Fruit fly (Drosophila melanogaster) whole organism, embryonic: ENCODE measurements around the gene CG18213.

Experiments
- Atf-2 ChIP-seq: fragments of 200-800 bp; sonication (Bioruptor generic); optimal IDR thresholded peaks from 2 replicates; lab custom pipeline; 2016; ENCODE audit warnings: missing biosample characterization, missing genetic modification characterization
- CG10147 ChIP-seq: fragments of 200-800 bp; sonication (Bioruptor generic); optimal IDR thresholded peaks from 2 replicates; lab custom pipeline; 2019; ENCODE audit warnings: missing biosample characterization, mild to moderate bottlenecking, missing genetic modification characterization, moderate library complexity
- CG10565 ChIP-seq: fragments of 200-800 bp; sonication (Bioruptor generic); optimal IDR thresholded peaks from 3 replicates; lab custom pipeline; 2016; ENCODE audit warnings: missing biosample characterization, mild to moderate bottlenecking, missing genetic modification characterization
- CG10979 ChIP-seq: fragments of 200-800 bp; sonication (Bioruptor generic); optimal IDR thresholded peaks from 2 replicates; lab custom pipeline; 2018; ENCODE audit warnings: missing biosample characterization, mild to moderate bottlenecking, missing genetic modification characterization, moderate library complexity
- CG11504 ChIP-seq: fragments of 200-800 bp; sonication (Bioruptor generic); optimal IDR thresholded peaks from 3 replicates; lab custom pipeline; 2019; ENCODE audit warnings: missing biosample characterization, mild to moderate bottlenecking, missing genetic modification characterization, moderate library complexity
- CG12744 ChIP-seq: fragments of 200-800 bp; sonication (Bioruptor generic); optimal IDR thresholded peaks from 2 replicates; lab custom pipeline; 2016; ENCODE audit warnings: missing biosample characterization, missing genetic modification characterization
- CG13624 ChIP-seq: fragments of 200-800 bp; sonication (Bioruptor generic); optimal IDR thresholded peaks from 2 replicates; lab custom pipeline; 2016; ENCODE audit warnings: missing biosample characterization, missing genetic modification characterization
- CG13894 ChIP-seq: fragments of 200-800 bp; sonication (Bioruptor generic); optimal IDR thresholded peaks from 3 replicates; lab custom pipeline; 2018; ENCODE audit warnings: missing biosample characterization, mild to moderate bottlenecking, missing genetic modification characterization, moderate library complexity
- CG16815 ChIP-seq: fragments of 200-800 bp; sonication (Bioruptor generic); optimal IDR thresholded peaks from 3 replicates; lab custom pipeline; 2017; ENCODE audit warnings: missing biosample characterization, mild to moderate bottlenecking, missing genetic modification characterization
- CG2678 ChIP-seq: fragments of 200-800 bp; sonication (Bioruptor generic); optimal IDR thresholded peaks from 3 replicates; lab custom pipeline; 2019; ENCODE audit warnings: missing biosample characterization, mild to moderate bottlenecking, missing genetic modification characterization, moderate library complexity
- CG3065 ChIP-seq: fragments of 200-800 bp; sonication (Bioruptor generic); optimal IDR thresholded peaks from 2 replicates; lab custom pipeline; 2016; ENCODE audit warnings: missing biosample characterization, missing genetic modification characterization
- CG31365 ChIP-seq: fragments of 200-800 bp; sonication (Bioruptor generic); optimal IDR thresholded peaks from 2 replicates; lab custom pipeline; 2018; ENCODE audit warnings: missing biosample characterization, mild to moderate bottlenecking, missing genetic modification characterization
- CG31388 ChIP-seq: fragments of 200-800 bp; sonication (Bioruptor generic); optimal IDR thresholded peaks from 2 replicates; lab custom pipeline; 2016; ENCODE audit warnings: missing biosample characterization, missing genetic modification characterization
- CG3163 ChIP-seq: fragments of 200-800 bp; sonication (Bioruptor generic); optimal IDR thresholded peaks from 3 replicates; lab custom pipeline; 2016; ENCODE audit warnings: missing biosample characterization, missing genetic modification characterization
- CG33213 ChIP-seq: fragments of 200-800 bp; sonication (Bioruptor generic); optimal IDR thresholded peaks from 3 replicates; lab custom pipeline; 2016; ENCODE audit warnings: missing biosample characterization, missing genetic modification characterization
- CG3995 ChIP-seq: fragments of 200-800 bp; sonication (Bioruptor generic); optimal IDR thresholded peaks from 3 replicates; lab custom pipeline; 2016; ENCODE audit warnings: missing biosample characterization, missing genetic modification characterization
- CG4360 ChIP-seq: fragments of 200-800 bp; sonication (Bioruptor generic); IDR thresholded peaks from 2 replicates; pipeline ENCODE4 v1.3.6; 2022; ENCODE audit warnings: missing biosample characterization, missing genetic modification characterization
- CG4854 ChIP-seq: fragments of 200-800 bp; sonication (Bioruptor generic); optimal IDR thresholded peaks from 2 replicates; lab custom pipeline; 2016; ENCODE audit warnings: missing biosample characterization, missing genetic modification characterization, inconsistent platforms
- CG6654 ChIP-seq: fragments of 200-800 bp; sonication (Bioruptor generic); optimal IDR thresholded peaks from 2 replicates; lab custom pipeline; 2017; ENCODE audit warnings: missing biosample characterization, mild to moderate bottlenecking, missing genetic modification characterization
- CG7357 ChIP-seq: fragments of 200-800 bp; sonication (Bioruptor generic); IDR thresholded peaks from 3 replicates; pipeline ENCODE4 v1.3.6; 2022; ENCODE audit warnings: missing biosample characterization, missing genetic modification characterization
- CG7786 ChIP-seq: fragments of 200-800 bp; sonication (Bioruptor generic); optimal IDR thresholded peaks from 2 replicates; lab custom pipeline; 2016; ENCODE audit warnings: missing biosample characterization, missing genetic modification characterization
- CG9727 ChIP-seq: fragments of 200-800 bp; sonication (Bioruptor generic); optimal IDR thresholded peaks from 3 replicates; lab custom pipeline; 2017; ENCODE audit warnings: missing biosample characterization, mild to moderate bottlenecking, missing genetic modification characterization
- Dref ChIP-seq: fragments of 200-800 bp; sonication (Bioruptor generic); IDR thresholded peaks from 2 replicates; pipeline ENCODE4 v1.3.6; 2022; ENCODE audit warnings: missing biosample characterization, missing genetic modification characterization
- E2f2 ChIP-seq: fragments of 200-800 bp; sonication (Bioruptor generic); IDR thresholded peaks from 2 replicates; pipeline ENCODE4 v1.3.6; 2022; ENCODE audit warnings: missing biosample characterization, missing genetic modification characterization
- Eip74EF ChIP-seq, 2 experiments: fragments of 200-800 bp in 1 of 2; fragments of >200 bp in 1 of 2; sonication (Bioruptor generic) in 1 of 2; optimal IDR thresholded peaks; 2 replicates each; lab custom pipeline; 2017 to 2019; ENCODE audit warnings: missing biosample characterization in 2 of 2, missing genetic modification characterization in 2 of 2, mild to moderate bottlenecking in 1 of 2, moderate library complexity in 1 of 2
- HmgD ChIP-seq: fragments of 200-800 bp; sonication (Bioruptor generic); optimal IDR thresholded peaks from 3 replicates; lab custom pipeline; 2016; ENCODE audit warnings: missing biosample characterization, missing genetic modification characterization
- Hr39 ChIP-seq: fragments of >200 bp; optimal IDR thresholded peaks from 2 replicates; lab custom pipeline; 2017
- Hr51 ChIP-seq, 2 experiments: fragments of 200-800 bp; sonication (Bioruptor generic); optimal IDR thresholded peaks; 2 replicates in 1 of 2; 3 replicates in 1 of 2; lab custom pipeline; 2016 to 2018; ENCODE audit warnings: missing biosample characterization in 2 of 2, missing genetic modification characterization in 2 of 2, mild to moderate bottlenecking in 1 of 2, moderate library complexity in 1 of 2
- MBD-R2 ChIP-seq: fragments of 200-800 bp; sonication (Bioruptor generic); IDR thresholded peaks from 2 replicates; pipeline ENCODE4 v1.3.6; 2022; ENCODE audit warnings: missing biosample characterization, missing genetic modification characterization
- NFAT ChIP-seq: fragments of 200-800 bp; sonication (Bioruptor generic); IDR thresholded peaks from 2 replicates; pipeline ENCODE4 v1.3.6; 2022; ENCODE audit warnings: missing biosample characterization, missing genetic modification characterization
- Sox100B ChIP-seq: fragments of 200-800 bp; sonication (Bioruptor generic); optimal IDR thresholded peaks from 3 replicates; lab custom pipeline; 2018; ENCODE audit warnings: missing biosample characterization, mild to moderate bottlenecking, missing genetic modification characterization
- Spps ChIP-seq: fragments of 200-800 bp; sonication (Bioruptor generic); optimal IDR thresholded peaks from 2 replicates; lab custom pipeline; 2018; ENCODE audit warnings: missing biosample characterization, mild to moderate bottlenecking, missing genetic modification characterization
- Sry-δ ChIP-seq: fragments of 200-800 bp; sonication (Bioruptor generic); optimal IDR thresholded peaks from 2 replicates; lab custom pipeline; 2016; ENCODE audit warnings: missing biosample characterization, missing genetic modification characterization
- Trl ChIP-seq, 3 experiments: fragments of >200 bp in 2 of 3; fragments of 200-800 bp in 1 of 3; sonication (Bioruptor generic) in 1 of 3; optimal IDR thresholded peaks; 2 replicates in 1 of 3; 3 replicates in 2 of 3; lab custom pipeline; 2016 to 2017; ENCODE audit warnings: missing biosample characterization in 1 of 3, missing genetic modification characterization in 1 of 3
- Usf ChIP-seq: fragments of 200-800 bp; sonication (Bioruptor generic); optimal IDR thresholded peaks from 2 replicates; lab custom pipeline; 2017; ENCODE audit warnings: missing genotype, missing biosample characterization, missing genetic modification characterization
- ab ChIP-seq: fragments of 200-800 bp; sonication (Bioruptor generic); optimal IDR thresholded peaks from 2 replicates; lab custom pipeline; 2016; ENCODE audit warnings: missing biosample characterization, missing genetic modification characterization
- ap ChIP-seq: fragments of 200-800 bp; sonication (Bioruptor generic); IDR thresholded peaks from 2 replicates; pipeline ENCODE4 v1.3.6; 2022; ENCODE audit warnings: missing biosample characterization, missing genetic modification characterization
- cad ChIP-seq: fragments of >200 bp; optimal IDR thresholded peaks from 2 replicates; lab custom pipeline; 2017; ENCODE audit warnings: missing biosample characterization, missing genetic modification characterization
- ci ChIP-seq: fragments of 200-800 bp; sonication (Bioruptor generic); IDR thresholded peaks from 3 replicates; pipeline ENCODE4 v1.3.6; 2022; ENCODE audit warnings: missing biosample characterization, missing genetic modification characterization
- da ChIP-seq: fragments of 200-800 bp; sonication (Bioruptor generic); optimal IDR thresholded peaks from 2 replicates; lab custom pipeline; 2016; ENCODE audit warnings: missing biosample characterization, missing genetic modification characterization
- gcm2 ChIP-seq: fragments of 200-800 bp; sonication (Bioruptor generic); optimal IDR thresholded peaks from 2 replicates; lab custom pipeline; 2016; ENCODE audit warnings: missing biosample characterization, missing genetic modification characterization
- grau ChIP-seq: fragments of 200-800 bp; optimal IDR thresholded peaks from 3 replicates; lab custom pipeline; 2019; ENCODE audit warnings: missing biosample characterization, mild to moderate bottlenecking, missing genetic modification characterization, moderate library complexity
- gt ChIP-seq: fragments of 200-800 bp; sonication (Bioruptor generic); IDR thresholded peaks from 2 replicates; pipeline ENCODE4 v1.3.6; 2022; ENCODE audit warnings: missing biosample characterization, missing genetic modification characterization
- h ChIP-seq: fragments of >200 bp; optimal IDR thresholded peaks from 2 replicates; lab custom pipeline; 2017
- insv ChIP-seq, 2 experiments: fragments of 200-800 bp; sonication (Bioruptor generic); optimal IDR thresholded peaks; 3 replicates each; lab custom pipeline; 2016 to 2018; ENCODE audit warnings: missing biosample characterization in 2 of 2, missing genetic modification characterization in 2 of 2
- psq ChIP-seq: fragments of 200-800 bp; sonication (Bioruptor generic); optimal IDR thresholded peaks from 2 replicates; lab custom pipeline; 2017; ENCODE audit warnings: missing biosample characterization, missing genetic modification characterization
- pzg ChIP-seq: fragments of 200-800 bp; sonication (Bioruptor generic); optimal IDR thresholded peaks from 3 replicates; lab custom pipeline; 2018; ENCODE audit warnings: missing biosample characterization, mild to moderate bottlenecking, missing genetic modification characterization, moderate library complexity
- row ChIP-seq: fragments of 200-800 bp; sonication (Bioruptor generic); IDR thresholded peaks from 3 replicates; pipeline ENCODE4 v1.3.6; 2022; ENCODE audit warnings: missing biosample characterization, missing genetic modification characterization
- sob ChIP-seq: fragments of 200-800 bp; sonication (Bioruptor generic); IDR thresholded peaks from 2 replicates; pipeline ENCODE4 v1.3.6; 2022; ENCODE audit warnings: missing biosample characterization, missing genetic modification characterization
- tna ChIP-seq: fragments of 200-800 bp; sonication (Bioruptor generic); IDR thresholded peaks from 2 replicates; pipeline ENCODE4 v1.3.6; 2022; ENCODE audit warnings: missing biosample characterization, missing genetic modification characterization; ENCODE audit not compliant: partially characterized antibody
- vnd ChIP-seq: fragments of 200-800 bp; sonication (Bioruptor generic); IDR thresholded peaks from 3 replicates; pipeline ENCODE4 v1.3.6; 2022; ENCODE audit warnings: missing biosample characterization, missing genetic modification characterization; ENCODE audit not compliant: partially characterized antibody

CG18213 gene

DNA sequence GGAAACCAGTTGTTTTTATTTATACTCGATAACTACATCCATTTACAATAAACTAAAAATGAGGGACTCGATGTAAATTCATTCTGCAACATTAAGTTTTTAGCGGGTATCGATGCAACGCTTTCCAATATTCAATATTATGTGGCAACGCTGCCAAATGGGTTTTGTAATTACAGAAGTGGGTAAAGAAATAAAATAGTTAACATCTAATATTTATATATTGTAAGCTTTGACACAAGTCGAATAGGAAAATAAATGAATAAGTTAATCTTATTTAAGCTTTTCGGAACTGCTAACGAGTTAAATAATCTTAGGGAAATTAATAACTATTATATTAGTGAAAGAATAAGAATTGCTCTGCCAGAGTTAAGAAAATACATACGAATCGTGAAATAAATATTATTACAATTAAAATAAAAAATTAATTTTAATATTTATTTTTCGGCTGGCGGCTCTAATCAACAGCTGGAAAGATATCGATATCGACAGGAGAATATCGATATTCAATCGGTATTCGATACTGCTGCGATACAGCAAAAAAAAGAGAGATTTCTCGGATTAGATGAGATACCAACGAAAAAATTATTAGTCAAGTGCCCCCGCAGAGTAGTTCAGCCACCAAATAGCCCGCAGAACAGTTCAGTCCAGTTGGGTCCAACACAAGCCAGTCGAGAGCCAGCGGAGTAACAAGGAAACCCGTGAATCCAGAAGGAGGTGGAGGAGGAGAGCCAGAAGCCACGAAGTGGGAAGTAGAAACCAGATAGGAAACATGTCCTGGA is 45.2 kb upstream of the CG18213 start, which contains the start of gene GckIII (continued):
- peak; percentile 54 for TF ChIP-seq MBD-R2 (GFP tag; lab: Robert Waterston, UW)
- TF ChIP-seq CG6654 (GFP tag; lab: Kevin White, UChicago): no peak
- no peak for TF ChIP-seq CG10147 (GFP tag; lab: Kevin White, UChicago)
- TF ChIP-seq CG9727 (GFP tag; lab: Kevin White, UChicago): peak; percentile 5
- 0 out of 3 replicates have a peak, but pooled peaks have one; percentile 17 for TF ChIP-seq row
- no peak for TF ChIP-seq Atf-2 (GFP tag; lab: Kevin White, UChicago)
- no peak for TF ChIP-seq CG3995 (GFP tag; lab: Kevin White, UChicago)
- TF ChIP-seq CG4854: no peak
- peak; percentile 37 for TF ChIP-seq pzg (GFP tag; lab: Kevin White, UChicago)
- no peak for TF ChIP-seq Trl (optimal IDR thresholded peaks at IDR 0.05; lab: Kevin White, UChicago)
- no peak for TF ChIP-seq Trl (GFP tag; optimal IDR thresholded peaks at IDR 0.05; lab: Kevin White, UChicago)
- TF ChIP-seq CG11504 (tag; lab: Kevin White, UChicago): no peak
- TF ChIP-seq NFAT (GFP tag; lab: Robert Waterston, UW): no peak
- TF ChIP-seq ci (GFP tag; lab: Robert Waterston, UW): no peak
- TF ChIP-seq Dref (GFP tag; lab: Robert Waterston, UW): peak; percentile 79
- no peak for TF ChIP-seq CG2678 (tag; lab: Kevin White, UChicago)
- no peak for TF ChIP-seq Spps (tag; lab: Kevin White, UChicago)
- no peak for TF ChIP-seq h (lab: Kevin White, UChicago)
- TF ChIP-seq CG13894 (tag; lab: Kevin White, UChicago): no peak
- peak; percentile 50 for TF ChIP-seq Sry-δ
- no peak for TF ChIP-seq CG13624 (GFP tag; lab: Kevin White, UChicago)
- no peak for TF ChIP-seq Hr39 (lab: Kevin White, UChicago)
- TF ChIP-seq CG7786: no peak
- TF ChIP-seq CG3163: no peak
- TF ChIP-seq E2f2: peak; percentile 51; the same call in 1 of the 2 replicates
- no peak for TF ChIP-seq gt (GFP tag; lab: Robert Waterston, UW)
- no peak for TF ChIP-seq Eip74EF (GFP tag; optimal IDR thresholded peaks at IDR 0.05; lab: Kevin White, UChicago)
- no peak for TF ChIP-seq CG10565
- no peak for TF ChIP-seq CG7357
- no peak for TF ChIP-seq psq (GFP tag; lab: Kevin White, UChicago)
- peak; percentile 66 for TF ChIP-seq vnd (GFP tag; lab: Robert Waterston, UW)
- TF ChIP-seq CG12744: no peak
- TF ChIP-seq tna (GFP tag; lab: Robert Waterston, UW): peak; percentile 79
- TF ChIP-seq CG4360 (GFP tag; lab: Robert Waterston, UW): no peak
- TF ChIP-seq CG10979: peak; percentile 2
- TF ChIP-seq CG16815 (GFP tag; lab: Kevin White, UChicago): no peak
- TF ChIP-seq da: no peak
- TF ChIP-seq ap (GFP tag; lab: Robert Waterston, UW): no peak
- no peak for TF ChIP-seq CG31388 (GFP tag; lab: Kevin White, UChicago)
- TF ChIP-seq ab (GFP tag; lab: Kevin White, UChicago): no peak
- TF ChIP-seq HmgD: no peak
- TF ChIP-seq Hr51 (GFP tag; optimal IDR thresholded peaks at IDR 0.05; lab: Kevin White, UChicago): no peak
- TF ChIP-seq grau (tag; lab: Kevin White, UChicago): no peak
- no peak for TF ChIP-seq gcm2 (GFP tag; lab: Kevin White, UChicago)
- no peak for TF ChIP-seq Sox100B
- TF ChIP-seq CG33213 (GFP tag; lab: Kevin White, UChicago): no peak
- no peak for TF ChIP-seq Usf (GFP tag; lab: Kevin White, UChicago)
- no peak for TF ChIP-seq insv (GFP tag; optimal IDR thresholded peaks at IDR 0.05; lab: Kevin White, UChicago)
- no peak for TF ChIP-seq CG31365 (tag; lab: Kevin White, UChicago)
- no peak for TF ChIP-seq CG3065 (GFP tag; lab: Kevin White, UChicago)
- TF ChIP-seq sob (GFP tag; lab: Robert Waterston, UW): no peak
- TF ChIP-seq cad: no peak
